Fruit fly (Drosophila melanogaster): ENCODE data around the gene Tnpo-SR.

The Tnpo-SR gene

DNA sequence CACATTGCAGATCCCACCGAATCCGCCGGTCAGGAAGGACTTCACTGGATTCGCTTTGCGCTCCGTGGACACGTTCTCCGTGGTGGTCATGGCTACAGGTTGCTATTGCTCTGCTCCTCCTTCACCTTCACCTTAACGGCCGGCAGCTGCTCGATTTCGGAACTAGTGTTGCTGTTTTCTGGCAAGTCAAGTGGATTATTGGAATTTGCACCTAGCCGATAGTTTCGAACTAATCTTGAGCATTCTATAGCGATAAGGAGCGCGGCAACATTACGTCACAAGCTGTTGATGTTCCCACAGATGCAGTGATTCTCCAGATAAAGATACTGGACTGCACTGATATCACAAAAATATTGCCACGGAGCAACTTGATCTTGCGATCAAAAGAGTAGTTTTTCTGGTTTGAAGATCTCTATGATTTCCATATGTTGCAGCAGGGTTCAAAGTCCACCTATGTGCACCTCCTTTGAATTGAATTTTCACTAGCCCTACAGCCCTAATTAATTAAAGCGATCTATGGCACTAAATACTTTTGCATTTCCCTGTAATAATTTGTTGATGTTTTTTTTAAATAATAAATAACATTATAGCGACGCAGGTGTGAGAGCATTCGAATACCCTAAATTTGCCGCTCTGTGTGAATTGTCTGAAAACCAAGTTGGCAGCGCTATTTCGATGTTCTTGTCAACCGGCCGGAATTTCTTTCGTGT, 9.9 kb downstream of the Tnpo-SR start, which contains the start of the genes colt and HINT1 (continued):
- no peak for TF ChIP-seq Hr38 (GFP tag; optimal IDR thresholded peaks at IDR 0.05)
- TF ChIP-seq Sox14 (GFP tag; optimal IDR thresholded peaks at IDR 0.05), result peak; percentile 70
- TF ChIP-seq Sox102F (GFP tag; optimal IDR thresholded peaks at IDR 0.05), result peak; percentile 40
- no peak for TF ChIP-seq Ets21C (GFP tag; optimal IDR thresholded peaks at IDR 0.05)
- TF ChIP-seq CG3032 (tag; optimal IDR thresholded peaks at IDR 0.05), result peak; percentile 65
- TF ChIP-seq salr (GFP tag; optimal IDR thresholded peaks at IDR 0.05), result peak; percentile 51 to 77
- TF ChIP-seq Hr4 (GFP tag; optimal IDR thresholded peaks at IDR 0.05), result peak; percentile 71
- TF ChIP-seq fd85E (GFP tag; optimal IDR thresholded peaks at IDR 0.05), result no peak
- TF ChIP-seq CG11762 (GFP tag; optimal IDR thresholded peaks at IDR 0.05; ENCODE audit: insufficient read depth), result peak; percentile 75
- TF ChIP-seq Lpt (GFP tag; optimal IDR thresholded peaks at IDR 0.05), result peak; percentile 78
- TF ChIP-seq CG9139 (GFP tag; optimal IDR thresholded peaks at IDR 0.05), result peak; percentile 98
- TF ChIP-seq topi (GFP tag; optimal IDR thresholded peaks at IDR 0.05), result peak; percentile 60
- peak; percentile 91 for TF ChIP-seq CG1621 (tag; optimal IDR thresholded peaks at IDR 0.05)
- TF ChIP-seq vri (GFP tag; optimal IDR thresholded peaks at IDR 0.05), result peak; percentile 45
- TF ChIP-seq CG15336 (GFP tag; IDR thresholded peaks at IDR 0.05), result peak; percentile 74
- peak; percentile 96 for TF ChIP-seq CG6808 (GFP tag; optimal IDR thresholded peaks at IDR 0.05)
- TF ChIP-seq CG11902 (GFP tag; optimal IDR thresholded peaks at IDR 0.05), result no peak
- TF ChIP-seq CG4318 (GFP tag; optimal IDR thresholded peaks at IDR 0.05), result no peak
- peak; percentile 72 for TF ChIP-seq net (GFP tag; optimal IDR thresholded peaks at IDR 0.05)
- no peak for TF ChIP-seq Gug (GFP tag; IDR thresholded peaks at IDR 0.05)
- TF ChIP-seq Ets96B (tag; optimal IDR thresholded peaks at IDR 0.05), result peak; percentile 62
- TF ChIP-seq CG8119 (GFP tag; IDR thresholded peaks at IDR 0.05), result peak; percentile 71; the same call in 2 of the 3 replicates
- peak; percentile 75 for TF ChIP-seq dsx (GFP tag; optimal IDR thresholded peaks at IDR 0.05; ENCODE audit: poor library complexity, severe bottlenecking)
- TF ChIP-seq Smox (GFP tag; optimal IDR thresholded peaks at IDR 0.05), result no peak
- TF ChIP-seq dac (GFP tag; optimal IDR thresholded peaks at IDR 0.05), result peak; percentile 64
- peak; percentile 92 for TF ChIP-seq CG16779 (tag; optimal IDR thresholded peaks at IDR 0.05)
- peak; percentile 87 for TF ChIP-seq Eip78C (GFP tag)
- TF ChIP-seq CG10631 (GFP tag; optimal IDR thresholded peaks at IDR 0.05), result no peak
- no peak for TF ChIP-seq CG8632 (GFP tag; optimal IDR thresholded peaks at IDR 0.05)
- peak; percentile 96 for TF ChIP-seq CG6276 (GFP tag; optimal IDR thresholded peaks at IDR 0.05)
- no peak for TF ChIP-seq fd59A (GFP tag; optimal IDR thresholded peaks at IDR 0.05)
- peak; percentile 66 for TF ChIP-seq CG7368 (GFP tag; optimal IDR thresholded peaks at IDR 0.05)
- TF ChIP-seq CG34406 (GFP tag; optimal IDR thresholded peaks at IDR 0.05), result peak; percentile 41
- TF ChIP-seq CG6792 (GFP tag; optimal IDR thresholded peaks at IDR 0.05), result no peak
- peak; percentile 37 for TF ChIP-seq cyc (GFP tag; optimal IDR thresholded peaks at IDR 0.05)
- TF ChIP-seq Eip75B (GFP tag; optimal IDR thresholded peaks at IDR 0.05), result peak; percentile 39
- no peak for TF ChIP-seq fkh (GFP tag; optimal IDR thresholded peaks at IDR 0.05)
- TF ChIP-seq Hr39 (GFP tag; optimal IDR thresholded peaks at IDR 0.05), result no peak

dm6 chr2L:2771676-2772075, 12.0 kb downstream of the Tnpo-SR start, which contains the start of gene CG15399:
TSS of gene CG15399 (minus strand) at chr2L:2771776.
- TF ChIP-seq fd59A (GFP tag; optimal IDR thresholded peaks at IDR 0.05) (no peak), CG1621 (tag; optimal IDR thresholded peaks at IDR 0.05) (no peak), Hr38 (GFP tag; optimal IDR thresholded peaks at IDR 0.05) (no peak), vri (GFP tag; optimal IDR thresholded peaks at IDR 0.05) (no peak), spab (GFP tag; optimal IDR thresholded peaks at IDR 0.05) (no peak), Hr39 (GFP tag; optimal IDR thresholded peaks at IDR 0.05) (no peak), Ets21C (GFP tag; optimal IDR thresholded peaks at IDR 0.05) (no peak), CG6792 (GFP tag; optimal IDR thresholded peaks at IDR 0.05) (no peak), Eip93F (GFP tag; optimal IDR thresholded peaks at IDR 0.05) (no peak), ss (GFP tag; optimal IDR thresholded peaks at IDR 0.05) (no peak), Eip75B (GFP tag; optimal IDR thresholded peaks at IDR 0.05) (no peak), CG6163 (GFP tag; IDR thresholded peaks at IDR 0.05) (no peak), fkh (GFP tag; optimal IDR thresholded peaks at IDR 0.05) (no peak), CG10631 (GFP tag; optimal IDR thresholded peaks at IDR 0.05) (no peak)
